Worm (Caenorhabditis elegans) whole organism, L3 larva: ENCODE measurements around the gene golg-4.
"Not testable (repeated sequence)": the region's sequence is repeated elsewhere in the genome, so short reads cannot be mapped to it uniquely, and the experiment has no call there.

ENCODE experiments used
- R02D3.7 ChIP-seq: fragments of 150-350 bp; optimal IDR thresholded peaks from 2 replicates; lab custom pipeline; 2014; ENCODE audit warnings: missing biosample characterization, missing genetic modification characterization
- aly-2 ChIP-seq: fragments of 150-350 bp; optimal IDR thresholded peaks from 2 replicates; lab custom pipeline; 2014; ENCODE audit warnings: missing biosample characterization, missing genetic modification characterization
- ceh-28 ChIP-seq: fragments of 150-350 bp; optimal IDR thresholded peaks from 2 replicates; lab custom pipeline; 2014; ENCODE audit warnings: missing biosample characterization, missing genetic modification reagents, missing genetic modification characterization
- ceh-9 ChIP-seq: sonication (generic microtip); optimal IDR thresholded peaks from 2 replicates; lab custom pipeline; 2018; ENCODE audit warnings: missing biosample characterization, missing genetic modification characterization
- daf-12 ChIP-seq: fragments of 150-350 bp; optimal IDR thresholded peaks from 2 replicates; lab custom pipeline; 2014; ENCODE audit warnings: missing biosample characterization, missing genetic modification reagents, missing genetic modification characterization
- egl-5 ChIP-seq: fragments of 150-350 bp; optimal IDR thresholded peaks from 2 replicates; lab custom pipeline; 2017; ENCODE audit warnings: missing biosample characterization, missing genetic modification reagents, missing genetic modification characterization, inconsistent platforms
- elt-1 ChIP-seq: fragments of 150-350 bp; optimal IDR thresholded peaks from 2 replicates; lab custom pipeline; 2014; ENCODE audit warnings: missing biosample characterization, missing genetic modification characterization
- elt-2 ChIP-seq: sonication (generic microtip); optimal IDR thresholded peaks from 2 replicates; lab custom pipeline; 2016; ENCODE audit warnings: missing genetic modification reagents, mild to moderate bottlenecking, missing genetic modification characterization, missing compliant biosample characterization
- elt-3 ChIP-seq, 3 experiments: fragments of 150-350 bp in 1 of 3; sonication (generic microtip) in 2 of 3; optimal IDR thresholded peaks; 2 replicates in 2 of 3; 4 replicates in 1 of 3; lab custom pipeline; 2014 to 2017; ENCODE audit warnings: missing biosample characterization in 3 of 3, missing genetic modification characterization in 3 of 3
- eor-1 ChIP-seq, 2 experiments: fragments of 150-350 bp; optimal IDR thresholded peaks; 2 replicates each; lab custom pipeline; 2014 to 2018; ENCODE audit warnings: missing biosample characterization in 2 of 2, missing genetic modification characterization in 2 of 2
- fkh-10 ChIP-seq: sonication (generic microtip); optimal IDR thresholded peaks from 2 replicates; lab custom pipeline; 2017; ENCODE audit warnings: missing biosample characterization, missing genetic modification reagents, missing genetic modification characterization
- fos-1 ChIP-seq: fragments of 150-350 bp; optimal IDR thresholded peaks from 2 replicates; lab custom pipeline; 2014; ENCODE audit warnings: missing biosample characterization, missing genetic modification characterization
- jun-1 ChIP-seq: fragments of 150-350 bp; optimal IDR thresholded peaks from 2 replicates; lab custom pipeline; 2014; ENCODE audit warnings: missing biosample characterization, missing genetic modification reagents, missing genetic modification characterization
- lin-15B ChIP-seq: fragments of 150-350 bp; optimal IDR thresholded peaks from 2 replicates; lab custom pipeline; 2014; ENCODE audit warnings: missing biosample characterization, missing genetic modification characterization
- lin-39 ChIP-seq: fragments of 150-350 bp; optimal IDR thresholded peaks from 2 replicates; lab custom pipeline; 2018; ENCODE audit warnings: missing biosample characterization, missing genetic modification reagents, missing genetic modification characterization
- mdl-1 ChIP-seq: fragments of 150-350 bp; optimal IDR thresholded peaks from 2 replicates; lab custom pipeline; 2014; ENCODE audit warnings: missing biosample characterization, missing genetic modification characterization
- mml-1 ChIP-seq: fragments of 150-350 bp; sonication (generic microtip); optimal IDR thresholded peaks from 3 replicates; lab custom pipeline; 2014; ENCODE audit warnings: missing biosample characterization, missing genetic modification characterization
- nfya-1 ChIP-seq: sonication (generic microtip); optimal IDR thresholded peaks from 2 replicates; lab custom pipeline; 2017; ENCODE audit warnings: missing genetic modification characterization, mild to moderate bottlenecking, missing compliant biosample characterization, antibody characterized with exemption, moderate library complexity; ENCODE audit not compliant: insufficient read depth
- nhr-11 ChIP-seq: fragments of 150-350 bp; optimal IDR thresholded peaks from 2 replicates; lab custom pipeline; 2014; ENCODE audit warnings: missing biosample characterization, missing genetic modification characterization
- nhr-23 ChIP-seq: fragments of 150-350 bp; optimal IDR thresholded peaks from 2 replicates; lab custom pipeline; 2014; ENCODE audit warnings: missing biosample characterization, missing genetic modification reagents, missing genetic modification characterization
- nhr-28 ChIP-seq: fragments of 150-350 bp; optimal IDR thresholded peaks from 2 replicates; lab custom pipeline; 2014; ENCODE audit warnings: missing biosample characterization, missing genetic modification characterization
- nhr-43 ChIP-seq: sonication (generic microtip); optimal IDR thresholded peaks from 2 replicates; lab custom pipeline; 2016; ENCODE audit warnings: mild to moderate bottlenecking, missing genetic modification characterization, missing compliant biosample characterization; ENCODE audit not compliant: poor library complexity, severe bottlenecking
- nhr-67 ChIP-seq: fragments of 150-350 bp; optimal IDR thresholded peaks from 2 replicates; lab custom pipeline; 2014; ENCODE audit warnings: missing biosample characterization, missing genetic modification characterization
- nhr-76 ChIP-seq: fragments of 150-350 bp; sonication (generic microtip); optimal IDR thresholded peaks from 5 replicates; lab custom pipeline; 2014; ENCODE audit warnings: missing biosample characterization, missing genetic modification characterization
- pha-4 ChIP-seq: fragments of 150-350 bp; optimal IDR thresholded peaks from 2 replicates; lab custom pipeline; 2014; ENCODE audit warnings: missing biosample characterization, missing genetic modification reagents, missing genetic modification characterization
- pqm-1 ChIP-seq: fragments of 150-350 bp; optimal IDR thresholded peaks from 2 replicates; lab custom pipeline; 2017; ENCODE audit warnings: missing biosample characterization, missing genetic modification characterization, inconsistent platforms
- sea-2 ChIP-seq: fragments of 150-350 bp; sonication (generic microtip); optimal IDR thresholded peaks from 4 replicates; lab custom pipeline; 2014; ENCODE audit warnings: missing biosample characterization, missing genetic modification reagents, missing genetic modification characterization
- snpc-4 ChIP-seq: fragments of 150-350 bp; optimal IDR thresholded peaks from 2 replicates; lab custom pipeline; 2014; ENCODE audit warnings: missing biosample characterization, missing genetic modification characterization
- tbx-2 ChIP-seq: sonication (generic microtip); optimal IDR thresholded peaks from 2 replicates; lab custom pipeline; 2016; ENCODE audit warnings: mild to moderate bottlenecking, missing genetic modification characterization, missing compliant biosample characterization

The golg-4 gene

DNA sequence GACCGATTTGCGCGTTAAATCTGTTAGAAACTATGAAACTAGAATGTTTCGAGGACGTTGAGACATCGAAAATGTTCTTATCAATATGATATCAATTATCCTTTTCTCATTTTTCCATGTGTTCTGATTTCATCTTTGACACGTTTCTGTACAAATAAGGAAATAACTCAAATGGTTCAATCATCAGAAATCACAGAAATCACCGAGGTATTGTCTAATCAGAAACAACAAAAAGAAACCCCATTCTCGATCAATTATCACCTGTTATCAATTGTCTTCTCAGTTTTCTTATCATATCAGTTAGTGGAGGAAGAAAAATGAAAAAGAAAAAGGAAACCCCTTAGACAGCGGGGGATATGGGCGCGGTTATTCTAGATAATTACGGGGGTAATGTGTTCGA, 29.8 kb downstream of the golg-4 start:
- TF ChIP-seq ceh-28 (tag; lab: Kevin White, UChicago) (peak; percentile 61), R02D3.7 (no peak), elt-2 (tag; lab: Kevin White, UChicago) (peak; percentile 51), pqm-1 (peak; percentile 23), nhr-43 (tag; lab: Kevin White, UChicago) (peak; percentile 61), fkh-10 (GFP tag; lab: Kevin White, UChicago) (no peak), elt-3 (tag; optimal IDR thresholded peaks at IDR 0.05; lab: Kevin White, UChicago) (peak; percentile 4 to 89 (median 28)), nhr-23 (tag; lab: Kevin White, UChicago) (peak; percentile 88)
- TF ChIP-seq, all 47 proteins: peak for 6

DNA sequence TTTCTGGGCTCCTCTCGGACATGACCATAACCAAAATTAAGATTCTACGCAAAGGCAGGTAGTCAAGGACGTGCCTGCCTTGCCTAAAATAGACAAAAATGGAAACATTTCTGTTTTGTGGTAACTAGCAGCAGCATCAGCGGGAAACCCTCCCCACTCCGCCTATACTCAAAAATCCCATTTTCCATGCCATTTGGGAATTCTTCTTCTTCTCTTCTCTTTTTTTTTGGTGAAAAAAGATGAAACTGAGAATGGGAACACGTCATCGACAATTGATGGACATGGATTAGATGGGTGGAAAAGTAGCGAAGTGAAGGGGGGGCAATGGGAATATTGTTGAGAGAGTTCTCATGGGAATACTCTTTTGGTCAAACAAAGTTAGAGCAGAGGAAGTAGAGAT, 31.8 kb downstream of the golg-4 start:
- TF ChIP-seq ceh-9 (tag; lab: Kevin White, UChicago) (no peak), elt-1 (tag; lab: Kevin White, UChicago) (peak; percentile 20), egl-5 (tag; lab: Kevin White, UChicago) (peak; percentile 86), nfya-1 (tag; lab: Kevin White, UChicago) (peak; percentile 36), lin-39 (tag; lab: Kevin White, UChicago) (peak; percentile 86)

DNA sequence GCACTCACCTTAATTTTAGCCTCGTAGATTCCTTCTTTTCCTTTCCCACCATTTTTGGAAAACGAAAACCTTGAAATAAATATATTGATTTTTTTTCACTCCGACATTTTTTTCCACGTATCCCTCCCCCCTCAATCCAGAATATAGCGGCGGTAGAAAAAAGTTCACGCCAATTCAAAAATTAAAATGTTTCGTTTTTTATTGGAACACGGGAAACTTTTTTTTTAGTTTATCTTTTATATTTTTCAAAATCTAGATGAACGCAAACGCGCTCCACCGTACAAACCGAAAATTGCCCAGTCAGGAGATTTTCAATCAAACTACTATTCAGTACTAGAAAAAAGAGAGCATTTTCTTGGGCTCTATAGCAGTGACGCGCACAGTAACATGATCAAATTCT, 38.8 kb downstream of the golg-4 start, which contains the start of gene spe-41:
TSS of gene spe-41 (minus strand) at position 72 of the 400 bp plus-strand sequence.
- TF ChIP-seq eor-1 (tag; optimal IDR thresholded peaks at IDR 0.05; lab: Kevin White, UChicago), result no peak
- no peak for TF ChIP-seq tbx-2 (tag; lab: Kevin White, UChicago)
- no peak for TF ChIP-seq lin-15B (tag; lab: Kevin White, UChicago)
- TF ChIP-seq nhr-11 (tag; lab: Kevin White, UChicago), result no peak
- no peak for TF ChIP-seq ceh-28 (tag; lab: Kevin White, UChicago)
- TF ChIP-seq lin-39 (tag; lab: Kevin White, UChicago), result no peak
- TF ChIP-seq nhr-43 (tag; lab: Kevin White, UChicago), result no peak
- no peak for TF ChIP-seq elt-3 (tag; optimal IDR thresholded peaks at IDR 0.05; lab: Kevin White, UChicago)
- TF ChIP-seq snpc-4, result no peak
- no peak for TF ChIP-seq daf-12 (tag; lab: Kevin White, UChicago)
- TF ChIP-seq nhr-28, result no peak
- TF ChIP-seq jun-1, result no peak
- no peak for TF ChIP-seq mml-1 (tag; lab: Kevin White, UChicago)
- TF ChIP-seq fkh-10 (GFP tag; lab: Kevin White, UChicago), result no peak
- TF ChIP-seq aly-2 (tag; lab: Kevin White, UChicago), result no peak
- TF ChIP-seq pha-4 (tag; lab: Kevin White, UChicago), result no peak
- no peak for TF ChIP-seq nfya-1 (tag; lab: Kevin White, UChicago)
- no peak for TF ChIP-seq sea-2 (GFP tag; lab: Kevin White, UChicago)

DNA sequence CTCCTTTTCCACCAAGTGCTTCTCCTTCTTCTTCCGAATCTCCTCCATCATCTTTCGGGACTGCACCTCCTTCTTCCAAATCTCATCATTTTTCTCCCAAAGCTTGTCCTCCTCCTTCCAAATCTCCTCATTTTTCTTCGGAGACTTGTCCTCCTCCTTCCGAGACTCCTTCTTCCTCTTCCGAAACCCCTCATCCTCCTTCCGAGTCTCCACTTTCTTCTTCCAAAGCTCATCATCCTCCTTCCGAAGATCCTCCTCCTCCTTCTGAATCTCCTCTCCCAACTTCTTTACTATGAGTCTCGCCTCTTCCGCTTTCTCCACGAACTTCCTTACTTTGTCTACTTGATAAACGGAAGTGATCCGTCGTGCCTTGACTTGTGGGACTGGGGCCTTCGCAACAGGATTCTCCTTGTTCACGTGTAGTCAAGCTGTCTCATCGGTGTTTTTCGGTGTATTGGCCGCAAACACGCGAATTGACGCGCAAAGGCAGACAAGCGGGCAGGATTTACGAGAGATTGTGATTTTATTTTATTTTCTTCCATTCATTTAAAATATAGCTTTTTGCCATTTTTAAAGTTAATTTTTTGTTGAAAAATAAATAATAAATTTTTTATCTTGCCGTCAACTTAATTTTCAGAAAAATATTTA, 47.3 kb downstream of the golg-4 start, which contains the start of the genes K01A11.3 and C34C12.12:
TSS of gene K01A11.3 (minus strand) at position 51 of the 648 bp plus-strand sequence.
TSS of gene C34C12.12 (plus strand) at position 632 of the 648 bp plus-strand sequence.
- TF ChIP-seq R02D3.7 (no peak), egl-5 (tag; lab: Kevin White, UChicago) (no peak), lin-15B (tag; lab: Kevin White, UChicago) (peak; percentile 5), tbx-2 (tag; lab: Kevin White, UChicago) (no peak)
- TF ChIP-seq, all 47 proteins: peak for 1

DNA sequence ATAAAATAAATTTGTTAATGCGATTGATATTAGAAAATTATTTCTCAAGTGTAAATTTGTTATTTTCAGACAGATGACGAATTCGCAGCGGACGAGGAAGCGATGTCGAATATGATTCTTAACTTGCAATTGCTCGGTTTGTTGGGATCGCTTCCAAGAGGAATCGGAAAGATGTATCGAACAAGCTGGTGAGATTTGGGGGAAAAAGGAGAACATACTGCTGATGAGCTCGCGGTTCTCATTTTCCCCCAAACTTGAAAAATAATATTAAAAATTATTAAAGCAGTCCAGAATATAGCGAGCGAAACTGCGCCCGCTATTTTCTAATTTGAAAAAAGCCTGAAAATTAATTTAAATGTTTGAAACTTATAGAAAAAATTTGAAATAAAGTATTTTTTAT, 48.1 kb downstream of the golg-4 start, which contains the start of gene C34C12.2:
TSS of gene C34C12.2 (plus strand) at position 301 of the 400 bp plus-strand sequence.
- TF ChIP-seq fos-1, nhr-67, nhr-76 (tag; lab: Kevin White, UChicago): not testable (repeated sequence)

DNA sequence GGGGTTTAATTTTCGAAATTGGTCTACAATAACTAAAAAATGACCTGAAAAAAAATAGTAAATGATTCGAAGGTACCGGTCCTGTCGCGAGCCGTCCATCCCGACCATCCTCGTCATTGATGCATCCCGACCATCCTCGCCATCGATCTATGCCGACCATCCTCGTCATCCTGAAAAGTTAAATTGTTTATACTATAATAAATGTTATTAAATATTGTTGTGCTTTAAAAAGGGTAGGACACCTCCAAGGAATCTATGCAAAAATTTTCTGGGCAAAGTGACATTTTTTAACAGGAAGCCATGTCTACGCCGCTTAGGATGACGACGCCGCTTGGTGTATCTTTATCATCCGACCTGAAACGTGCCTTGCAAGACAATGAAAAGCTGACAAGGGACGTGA, 48.7 kb downstream of the golg-4 start, which contains the start of gene C34C12.1:
TSS of gene C34C12.1 (plus strand) at position 301 of the 400 bp plus-strand sequence.
- TF ChIP-seq nhr-11 (tag; lab: Kevin White, UChicago); fkh-10 (GFP tag; lab: Kevin White, UChicago); mdl-1 (tag; lab: Kevin White, UChicago): not testable (repeated sequence)
